Worm (Caenorhabditis elegans) whole organism, midembryonic: ENCODE measurements around the gene fbxa-199.

Experiments
- T22C8.4 ChIP-seq: fragments of 200-800 bp; sonication (Bioruptor generic); IDR thresholded peaks from 2 replicates; pipeline ENCODE4 v1.3.6; 2022; ENCODE audit warnings: missing genetic modification characterization, missing compliant biosample characterization
- cog-1 ChIP-seq: sonication (generic microtip); optimal IDR thresholded peaks from 2 replicates; lab custom pipeline; 2016; ENCODE audit warnings: missing genetic modification characterization, missing compliant biosample characterization
- flt-1 ChIP-seq: fragments of 200-800 bp; sonication (Bioruptor generic); IDR thresholded peaks from 2 replicates; pipeline ENCODE4 v1.3.6; 2022; ENCODE audit warnings: missing genetic modification characterization, missing compliant biosample characterization
- klf-2 ChIP-seq: fragments of 200-800 bp; sonication (Bioruptor generic); conservative IDR thresholded peaks from 2 replicates; pipeline ENCODE4 v1.3.6; 2022; ENCODE audit warnings: missing genetic modification reagents, missing genetic modification characterization, missing compliant biosample characterization
- med-1 ChIP-seq: sonication (generic microtip); optimal IDR thresholded peaks from 2 replicates; lab custom pipeline; 2017; ENCODE audit warnings: missing genetic modification characterization, mild to moderate bottlenecking, missing compliant biosample characterization, antibody characterized with exemption, missing genetic modification reagents; ENCODE audit not compliant: insufficient read depth
- ref-1 ChIP-seq: fragments of 200-800 bp; sonication (Bioruptor generic); conservative IDR thresholded peaks from 2 replicates; pipeline ENCODE4 v1.3.6; 2022; ENCODE audit warnings: missing genetic modification reagents, missing genetic modification characterization, missing compliant biosample characterization
- tab-1 ChIP-seq: fragments of 200-800 bp; sonication (Bioruptor generic); IDR thresholded peaks from 2 replicates; pipeline ENCODE4 v1.3.6; 2022; ENCODE audit warnings: missing genetic modification characterization, missing compliant biosample characterization
- ztf-23 ChIP-seq: fragments of 200-800 bp; sonication (Bioruptor generic); IDR thresholded peaks from 2 replicates; pipeline ENCODE4 v1.3.6; 2022; ENCODE audit warnings: missing genetic modification reagents, missing genetic modification characterization, missing compliant biosample characterization
- ztf-29 ChIP-seq: fragments of 200-800 bp; sonication (Bioruptor generic); IDR thresholded peaks from 2 replicates; pipeline ENCODE4 v1.3.6; 2022; ENCODE audit warnings: missing genetic modification reagents, missing genetic modification characterization, missing compliant biosample characterization

The fbxa-199 gene

DNA sequence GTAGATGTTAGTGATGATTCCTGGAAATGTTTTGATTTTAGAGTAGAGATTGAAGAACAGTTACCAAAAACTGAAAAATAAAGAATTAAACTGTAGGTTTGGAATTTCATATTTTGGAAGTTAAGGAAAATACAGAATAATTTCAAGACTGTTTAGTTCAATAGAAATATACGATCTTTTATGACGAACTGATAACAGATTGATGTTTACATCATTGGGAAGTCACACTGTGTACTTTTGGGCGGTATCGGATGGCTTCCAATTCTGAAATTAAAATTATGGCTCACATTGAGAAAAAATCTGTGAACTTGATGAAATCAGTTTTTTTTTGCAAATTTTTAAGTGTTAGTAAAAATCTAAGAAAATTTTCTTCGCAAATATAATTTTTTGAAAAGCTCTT lies 33.8 kb upstream of the fbxa-199 start, which contains the start of gene T26H5.8:
Gene T26H5.8 (minus strand): TSS at position 270 of the 400 bp plus-strand sequence.
- TF ChIP-seq tab-1 (GFP tag; lab: Robert Waterston, UW) (no peak), med-1 (GFP tag; lab: Kevin White, UChicago) (no peak), T22C8.4 (GFP tag; lab: Robert Waterston, UW) (no peak), flt-1 (GFP tag; lab: Robert Waterston, UW) (no peak), cog-1 (tag; lab: Kevin White, UChicago) (no peak), ref-1 (GFP tag; lab: Robert Waterston, UW) (no peak), klf-2 (GFP tag; lab: Robert Waterston, UW) (no peak), ztf-29 (GFP tag; lab: Robert Waterston, UW) (no peak), ztf-23 (GFP tag; lab: Robert Waterston, UW) (no peak)

DNA sequence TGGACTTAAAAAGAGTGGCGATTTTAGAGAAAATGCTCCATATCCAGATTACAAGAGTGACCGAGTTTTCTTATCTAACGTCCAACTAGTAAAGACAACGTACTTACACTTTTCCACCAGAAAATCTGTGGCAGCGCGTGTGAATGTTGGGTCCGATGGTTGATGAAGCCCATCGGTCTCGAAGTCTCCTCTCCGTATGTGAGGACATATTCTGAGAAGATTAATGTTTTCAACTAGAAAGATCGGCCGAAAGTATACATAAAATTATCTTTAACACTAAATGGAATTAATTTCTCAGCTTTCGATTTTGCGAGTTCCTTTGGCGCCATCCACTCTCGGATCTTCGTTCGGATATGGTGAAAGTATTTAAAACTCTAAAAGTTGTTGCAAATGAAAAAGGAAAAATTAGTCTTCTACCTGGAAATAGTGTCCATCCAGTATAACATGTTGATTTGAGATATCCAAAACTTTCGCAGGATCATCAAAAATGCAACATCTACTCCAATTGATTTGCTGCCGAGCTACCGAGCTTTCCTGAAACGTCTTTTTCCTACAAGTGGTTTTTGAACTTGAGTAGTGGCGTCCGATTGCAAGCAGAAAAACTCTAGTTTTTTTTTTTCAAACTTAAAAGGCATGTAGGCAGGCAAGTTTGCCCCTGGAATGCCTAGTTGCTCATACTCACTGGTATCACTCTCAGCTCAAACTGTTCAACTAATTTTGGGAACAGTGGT lies 32.9 kb upstream of the fbxa-199 start:
- TF ChIP-seq ztf-23 (GFP tag; lab: Robert Waterston, UW): no peak
- TF ChIP-seq klf-2 (GFP tag; lab: Robert Waterston, UW): no peak
- no peak for TF ChIP-seq tab-1 (GFP tag; lab: Robert Waterston, UW)
- no peak for TF ChIP-seq cog-1 (tag; lab: Kevin White, UChicago)
- TF ChIP-seq T22C8.4 (GFP tag; lab: Robert Waterston, UW): no peak

DNA sequence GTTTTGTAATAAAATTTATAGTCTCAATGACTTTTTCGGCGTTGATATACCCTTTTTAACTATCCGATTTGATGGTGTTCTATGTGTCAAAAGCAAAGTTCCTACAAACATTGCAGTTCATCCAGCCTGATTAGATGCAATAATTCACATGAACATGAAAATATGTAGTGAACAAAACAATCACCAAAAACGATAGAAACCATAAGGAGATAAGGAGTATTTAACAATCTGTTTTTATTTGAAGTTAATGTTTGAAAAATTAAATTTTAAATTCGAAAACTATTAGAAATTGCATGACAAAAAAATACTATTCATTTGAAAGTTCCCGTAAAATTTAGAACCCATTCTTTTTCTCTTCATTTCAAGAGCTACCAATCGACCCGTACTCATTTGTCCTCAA lies 28.3 kb upstream of the fbxa-199 start, which contains the start of gene fbxa-209:
Gene fbxa-209 (minus strand): TSS at position 101 of the 400 bp plus-strand sequence.
- TF ChIP-seq ref-1 (GFP tag; lab: Robert Waterston, UW): no peak

DNA sequence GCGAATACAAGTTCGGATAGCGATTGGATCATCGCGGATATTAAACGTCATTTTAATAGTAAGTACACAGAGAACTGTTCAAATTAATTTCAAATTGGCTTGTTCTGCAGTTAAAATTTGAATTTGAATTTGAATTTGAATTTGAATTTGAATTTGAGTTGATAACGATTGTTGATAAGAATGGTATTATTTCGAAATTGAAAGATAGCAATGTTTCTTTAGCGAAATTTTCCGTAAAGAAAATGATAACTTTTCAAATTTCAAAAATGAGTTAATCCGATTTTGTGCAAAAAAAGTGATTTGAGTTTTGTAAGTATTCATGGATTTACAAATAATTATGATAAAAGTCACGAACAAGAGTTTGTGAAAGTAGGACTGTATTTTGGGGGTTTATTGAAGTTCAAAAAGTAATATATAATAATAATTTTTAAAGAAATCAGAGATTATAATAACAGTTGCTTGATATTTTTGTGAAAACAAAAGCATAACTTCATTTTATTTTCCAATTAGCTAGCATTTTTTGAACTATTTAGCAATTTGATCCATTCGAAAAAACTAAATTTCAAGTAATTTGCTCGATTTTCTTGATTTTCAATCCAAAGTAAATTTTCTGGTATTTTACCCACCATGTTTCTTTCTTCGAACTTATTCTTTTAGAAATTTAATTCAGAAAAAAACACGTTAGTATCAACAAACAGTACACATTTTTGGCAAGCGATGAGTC lies 26.9 kb upstream of the fbxa-199 start, which contains the start of gene Y36E3A.2:
Gene Y36E3A.2 (plus strand): TSS at position 674 of the 724 bp plus-strand sequence.
- TF ChIP-seq T22C8.4 (GFP tag; lab: Robert Waterston, UW): no peak
- no peak for TF ChIP-seq klf-2 (GFP tag; lab: Robert Waterston, UW)
- no peak for TF ChIP-seq cog-1 (tag; lab: Kevin White, UChicago)
- TF ChIP-seq tab-1 (GFP tag; lab: Robert Waterston, UW): no peak
- no peak for TF ChIP-seq ztf-23 (GFP tag; lab: Robert Waterston, UW)
- TF ChIP-seq ztf-29 (GFP tag; lab: Robert Waterston, UW): no peak
- TF ChIP-seq ref-1 (GFP tag; lab: Robert Waterston, UW): no peak
- TF ChIP-seq flt-1 (GFP tag; lab: Robert Waterston, UW): no peak
- TF ChIP-seq med-1 (GFP tag; lab: Kevin White, UChicago): no peak

DNA sequence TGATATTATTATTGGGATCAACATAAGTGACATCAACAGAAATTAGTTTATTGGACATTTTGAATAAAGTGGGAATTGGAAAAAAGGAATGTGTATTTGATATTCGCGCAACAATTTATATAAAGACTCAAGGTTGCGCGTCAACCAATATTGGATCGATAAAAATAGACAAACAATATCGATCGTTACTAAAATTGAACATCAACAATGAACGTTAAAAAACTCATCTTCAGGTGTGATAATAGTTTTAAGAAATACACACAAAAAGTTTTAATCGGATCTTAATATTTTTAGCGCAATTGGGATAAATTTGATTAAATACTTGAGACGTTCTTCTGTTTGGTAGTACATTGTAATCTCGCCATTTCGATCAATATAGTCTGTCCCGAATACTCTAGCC lies 25.0 kb upstream of the fbxa-199 start, which contains the start of gene fbxa-104:
Gene fbxa-104 (minus strand): TSS at position 83 of the 400 bp plus-strand sequence.
- no peak for TF ChIP-seq T22C8.4 (GFP tag; lab: Robert Waterston, UW)
- no peak for TF ChIP-seq med-1 (GFP tag; lab: Kevin White, UChicago)
- no peak for TF ChIP-seq tab-1 (GFP tag; lab: Robert Waterston, UW)
- TF ChIP-seq klf-2 (GFP tag; lab: Robert Waterston, UW): no peak
- TF ChIP-seq ztf-29 (GFP tag; lab: Robert Waterston, UW): no peak
- TF ChIP-seq ref-1 (GFP tag; lab: Robert Waterston, UW): no peak
- TF ChIP-seq ztf-23 (GFP tag; lab: Robert Waterston, UW): no peak
- TF ChIP-seq cog-1 (tag; lab: Kevin White, UChicago): no peak
- TF ChIP-seq flt-1 (GFP tag; lab: Robert Waterston, UW): no peak

DNA sequence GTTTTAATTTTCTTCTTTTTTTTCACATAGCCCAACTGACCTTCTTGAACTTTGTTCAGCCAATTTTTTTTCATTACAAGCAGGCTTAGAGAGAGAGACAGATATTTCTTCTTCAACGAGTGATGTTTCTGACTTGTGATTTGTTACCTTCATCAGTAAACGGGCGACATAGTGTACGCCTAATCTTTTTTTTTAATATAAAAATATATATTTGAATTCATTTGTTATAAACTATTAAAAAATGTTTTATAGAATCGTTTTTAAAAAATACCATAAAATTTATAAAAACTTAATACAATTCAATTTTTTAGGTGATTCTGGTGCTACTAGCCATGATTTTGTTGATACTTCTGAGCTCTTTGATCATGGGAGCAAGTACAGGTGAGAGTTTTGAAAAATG lies 19.2 kb upstream of the fbxa-199 start, which contains the start of gene T06E6.10:
Gene T06E6.10 (plus strand): TSS at position 301 of the 400 bp plus-strand sequence.
- TF ChIP-seq ztf-29 (GFP tag; lab: Robert Waterston, UW): no peak
- no peak for TF ChIP-seq cog-1 (tag; lab: Kevin White, UChicago)
- TF ChIP-seq klf-2 (GFP tag; lab: Robert Waterston, UW): no peak
- TF ChIP-seq ztf-23 (GFP tag; lab: Robert Waterston, UW): no peak
- no peak for TF ChIP-seq med-1 (GFP tag; lab: Kevin White, UChicago)
- no peak for TF ChIP-seq ref-1 (GFP tag; lab: Robert Waterston, UW)

DNA sequence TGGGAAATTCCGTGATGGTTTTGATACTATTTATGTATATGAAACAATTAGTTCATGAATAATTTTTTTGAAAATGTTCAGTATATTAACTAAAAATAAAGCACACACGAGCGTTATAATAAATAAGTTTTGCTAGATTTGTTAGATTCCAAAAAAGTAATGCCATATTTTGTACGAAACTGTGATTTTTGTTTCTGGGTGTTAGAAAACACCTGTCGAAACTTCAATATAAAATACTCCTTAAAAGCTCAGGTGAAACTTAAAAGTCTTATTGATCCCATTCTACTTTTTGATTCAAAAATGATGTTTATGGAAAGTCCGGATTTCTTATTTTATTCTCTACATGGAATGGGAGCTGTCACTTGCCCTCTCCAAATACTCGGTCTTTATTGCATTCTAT lies 17.3 kb upstream of the fbxa-199 start, which contains the start of gene srh-265:
Gene srh-265 (plus strand): TSS at position 301 of the 400 bp plus-strand sequence.
- TF ChIP-seq med-1 (GFP tag; lab: Kevin White, UChicago) (no peak), tab-1 (GFP tag; lab: Robert Waterston, UW) (no peak), ref-1 (GFP tag; lab: Robert Waterston, UW) (no peak)

DNA sequence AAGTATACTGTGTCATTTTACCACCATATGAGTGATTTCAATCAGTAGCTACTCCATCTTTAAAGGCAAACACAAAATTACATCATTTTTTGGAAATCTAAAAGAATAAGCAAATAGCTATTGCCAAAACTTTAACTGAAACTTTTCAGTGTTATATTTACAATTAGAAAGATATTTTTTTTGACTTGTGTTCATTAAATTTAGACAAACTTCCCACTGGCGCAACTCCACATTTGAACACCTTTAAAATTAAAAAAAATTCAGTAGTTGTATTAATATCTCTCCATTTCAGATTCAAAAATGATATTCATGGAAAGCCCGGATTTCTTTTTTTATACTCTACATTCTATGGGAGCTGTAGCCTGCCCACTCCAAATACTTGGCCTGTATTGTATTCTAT lies 15.2 kb upstream of the fbxa-199 start, which contains the start of gene srh-264:
Gene srh-264 (plus strand): TSS at position 301 of the 400 bp plus-strand sequence.
- no peak for TF ChIP-seq ztf-23 (GFP tag; lab: Robert Waterston, UW)
- TF ChIP-seq klf-2 (GFP tag; lab: Robert Waterston, UW): no peak
- TF ChIP-seq tab-1 (GFP tag; lab: Robert Waterston, UW): no peak
- TF ChIP-seq ztf-29 (GFP tag; lab: Robert Waterston, UW): no peak

DNA sequence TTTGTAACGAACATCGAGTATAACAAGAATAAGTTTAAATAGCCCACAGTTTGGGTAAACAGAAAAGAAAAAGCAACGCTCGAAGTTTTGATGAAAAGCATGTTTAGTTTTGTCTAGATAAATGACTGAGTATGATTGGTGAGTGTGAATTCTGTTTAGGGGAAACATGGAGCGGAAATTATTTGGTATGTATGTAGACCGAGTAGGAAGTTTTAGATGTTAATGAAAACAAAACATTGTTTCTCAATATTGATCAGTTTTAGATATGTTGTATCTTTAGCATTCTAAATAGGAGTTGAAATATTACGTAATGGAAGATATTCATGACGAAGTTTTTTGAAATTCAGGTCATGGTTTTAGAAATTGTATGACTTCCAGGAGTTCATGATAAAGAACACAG lies 14.0 kb upstream of the fbxa-199 start, which contains the start of gene srbc-63:
Gene srbc-63 (minus strand): TSS at position 101 of the 400 bp plus-strand sequence.
- TF ChIP-seq klf-2 (GFP tag; lab: Robert Waterston, UW) (no peak), ref-1 (GFP tag; lab: Robert Waterston, UW) (no peak), tab-1 (GFP tag; lab: Robert Waterston, UW) (no peak), ztf-23 (GFP tag; lab: Robert Waterston, UW) (no peak), cog-1 (tag; lab: Kevin White, UChicago) (no peak), flt-1 (GFP tag; lab: Robert Waterston, UW) (no peak), T22C8.4 (GFP tag; lab: Robert Waterston, UW) (no peak), med-1 (GFP tag; lab: Kevin White, UChicago) (no peak), ztf-29 (GFP tag; lab: Robert Waterston, UW) (no peak)
